Worm (Caenorhabditis elegans): ENCODE measurements around the gene fog-2.

fog-2 gene

ce11 chrV:20198954-20199353, at the start of gene fog-2:
fog-2 (plus strand) TSS chrV:20199254.
- TF ChIP-seq him-1 (tag; optimal IDR thresholded peaks at IDR 0.05), result no peak
- TF ChIP-seq dao-5 (tag; optimal IDR thresholded peaks at IDR 0.05), result no peak
- TF ChIP-seq W03F9.2 (tag; optimal IDR thresholded peaks at IDR 0.05), result no peak

ce11 chrV:20151432-20151831, 47.6 kb upstream of the fog-2 start, which contains the start of gene F19B2.7:
F19B2.7 (plus strand) TSS chrV:20151732.
- TF ChIP-seq W03F9.2 (tag; optimal IDR thresholded peaks at IDR 0.05) (no peak), dao-5 (tag; optimal IDR thresholded peaks at IDR 0.05) (no peak), him-1 (tag; optimal IDR thresholded peaks at IDR 0.05) (no peak)

- TF ChIP-seq W03F9.2 (tag; optimal IDR thresholded peaks at IDR 0.05) (no peak), him-1 (tag; optimal IDR thresholded peaks at IDR 0.05) (no peak), dao-5 (tag; optimal IDR thresholded peaks at IDR 0.05) (no peak)
Measured at ce11 chrV:20151855-20152254, 47.2 kb upstream of the fog-2 start.

ce11 chrV:20158223-20158622, 40.8 kb upstream of the fog-2 start, which contains the start of gene F19B2.6:
F19B2.6 (plus strand) TSS chrV:20158523.
- TF ChIP-seq dao-5 (tag; optimal IDR thresholded peaks at IDR 0.05) (no peak), him-1 (tag; optimal IDR thresholded peaks at IDR 0.05) (no peak), W03F9.2 (tag; optimal IDR thresholded peaks at IDR 0.05) (no peak)

ce11 chrV:20161781-20162289, 37.2 kb upstream of the fog-2 start:
- TF ChIP-seq W03F9.2 (tag; optimal IDR thresholded peaks at IDR 0.05) (no peak), dao-5 (tag; optimal IDR thresholded peaks at IDR 0.05) (no peak), him-1 (tag; optimal IDR thresholded peaks at IDR 0.05) (no peak)

ce11 chrV:20162290-20163104, 36.6 kb upstream of the fog-2 start:
- no peak for TF ChIP-seq him-1 (tag; optimal IDR thresholded peaks at IDR 0.05)
- no peak for TF ChIP-seq dao-5 (tag; optimal IDR thresholded peaks at IDR 0.05)
- no peak for TF ChIP-seq W03F9.2 (tag; optimal IDR thresholded peaks at IDR 0.05)

- TF ChIP-seq him-1 (tag; optimal IDR thresholded peaks at IDR 0.05) (no peak), W03F9.2 (tag; optimal IDR thresholded peaks at IDR 0.05) (no peak), dao-5 (tag; optimal IDR thresholded peaks at IDR 0.05) (no peak)
Measured at ce11 chrV:20163105-20163449, 36.0 kb upstream of the fog-2 start.

ce11 chrV:20164059-20164892, 34.8 kb upstream of the fog-2 start, which contains the start of gene F19B2.5:
F19B2.5 (minus strand) TSS chrV:20164165.
- TF ChIP-seq W03F9.2 (tag; optimal IDR thresholded peaks at IDR 0.05), result no peak

ce11 chrV:20165808-20166207, 33.2 kb upstream of the fog-2 start:
- TF ChIP-seq W03F9.2 (tag; optimal IDR thresholded peaks at IDR 0.05) (no peak), dao-5 (tag; optimal IDR thresholded peaks at IDR 0.05) (no peak), him-1 (tag; optimal IDR thresholded peaks at IDR 0.05) (no peak)

- TF ChIP-seq him-1 (tag; optimal IDR thresholded peaks at IDR 0.05), result no peak
- no peak for TF ChIP-seq dao-5 (tag; optimal IDR thresholded peaks at IDR 0.05)
- TF ChIP-seq W03F9.2 (tag; optimal IDR thresholded peaks at IDR 0.05), result no peak
Measured at ce11 chrV:20171941-20172340, 27.1 kb upstream of the fog-2 start, which contains the start of gene srw-39. srw-39 (minus strand) TSS chrV:20172041.

ce11 chrV:20182311-20182710, 16.7 kb upstream of the fog-2 start:
- no peak for TF ChIP-seq dao-5 (tag; optimal IDR thresholded peaks at IDR 0.05)
- no peak for TF ChIP-seq W03F9.2 (tag; optimal IDR thresholded peaks at IDR 0.05)
- TF ChIP-seq him-1 (tag; optimal IDR thresholded peaks at IDR 0.05), result no peak

ce11 chrV:20186579-20186978, 12.5 kb upstream of the fog-2 start, which contains the start of gene srz-16:
srz-16 (minus strand) TSS chrV:20186679.
- TF ChIP-seq dao-5 (tag; optimal IDR thresholded peaks at IDR 0.05), result no peak
- no peak for TF ChIP-seq W03F9.2 (tag; optimal IDR thresholded peaks at IDR 0.05)
- TF ChIP-seq him-1 (tag; optimal IDR thresholded peaks at IDR 0.05), result no peak

- no peak for TF ChIP-seq dao-5 (tag; optimal IDR thresholded peaks at IDR 0.05)
- TF ChIP-seq W03F9.2 (tag; optimal IDR thresholded peaks at IDR 0.05), result no peak
- no peak for TF ChIP-seq him-1 (tag; optimal IDR thresholded peaks at IDR 0.05)
Measured at ce11 chrV:20188790-20189189, 10.3 kb upstream of the fog-2 start, which contains the start of gene fbxa-116. fbxa-116 (minus strand) TSS chrV:20188890.

All from whole organism, L4/young adult.